Worm (Caenorhabditis elegans) whole organism, L4/young adult: ENCODE results near the gene ttr-59.

ENCODE experiments used
- W03F9.2 ChIP-seq: fragments of 150-350 bp; optimal IDR thresholded peaks from 2 replicates; lab custom pipeline; 2014; ENCODE audit warnings: missing biosample characterization, missing genetic modification characterization
- him-1 ChIP-seq: sonication (generic microtip); optimal IDR thresholded peaks from 2 replicates; lab custom pipeline; 2016; ENCODE audit warnings: missing genotype, missing genetic modification reagents, missing genetic modification characterization, missing compliant biosample characterization

DNA sequence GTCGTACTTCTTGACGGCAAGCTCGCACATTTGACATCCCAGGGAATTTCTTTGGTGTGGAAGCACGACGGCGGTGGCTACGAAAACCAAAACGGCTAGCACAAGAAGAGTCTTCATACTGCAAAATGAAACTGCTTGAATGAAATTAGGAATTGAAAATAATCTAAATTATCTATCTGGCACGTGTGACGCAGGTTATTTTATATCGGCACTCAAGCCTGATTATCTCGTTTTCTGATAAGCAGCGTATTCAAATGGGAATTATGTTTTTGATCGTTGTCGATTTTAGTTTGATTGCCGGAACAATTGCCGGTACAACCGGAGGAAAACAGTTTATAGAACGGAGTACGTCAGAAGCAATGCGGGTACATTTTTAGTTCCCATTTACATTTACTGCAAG lies 11.0 kb upstream of the ttr-59 start, which contains the start of gene spp-4:
- TF ChIP-seq him-1 (tag; lab: Kevin White, UChicago) = no peak
- TF ChIP-seq W03F9.2 (tag; lab: Kevin White, UChicago) = no peak
